Worm (Caenorhabditis elegans): ENCODE data around the gene F22H10.1.
A peak's percentile ranks its signal among the peaks of the same experiment; 100 is the strongest.

F22H10.1 gene

ce11 chrX:16737478-16737877 lies 35.2 kb downstream of the F22H10.1 start:
- TF ChIP-seq mdl-1 (tag; optimal IDR thresholded peaks at IDR 0.05): peak in 1 of 2 experiments; percentile 46
- peak; percentile 41 for TF ChIP-seq C34F6.9 (tag; optimal IDR thresholded peaks at IDR 0.05)
- no peak for TF ChIP-seq R02D3.7 (tag; optimal IDR thresholded peaks at IDR 0.05)
- TF ChIP-seq nhr-77 (tag; optimal IDR thresholded peaks at IDR 0.05): no peak
- TF ChIP-seq mbf-1 (tag; optimal IDR thresholded peaks at IDR 0.05): no peak
- peak; percentile 38 for TF ChIP-seq nhr-129 (tag; optimal IDR thresholded peaks at IDR 0.05)
- TF ChIP-seq zag-1 (tag; optimal IDR thresholded peaks at IDR 0.05): no peak
- TF ChIP-seq lsy-2 (tag; optimal IDR thresholded peaks at IDR 0.05): peak in 1 of 2 experiments; percentile 29

ce11 chrX:16744940-16745339 lies 42.7 kb downstream of the F22H10.1 start, which contains the start of gene C10E2.2:
Gene C10E2.2 (plus strand): TSS chrX:16745240.
- TF ChIP-seq unc-39 (tag; optimal IDR thresholded peaks at IDR 0.05): no peak
- TF ChIP-seq lin-11 (tag; optimal IDR thresholded peaks at IDR 0.05): no peak
- TF ChIP-seq nhr-10 (tag; optimal IDR thresholded peaks at IDR 0.05): no peak
- TF ChIP-seq mdl-1 (tag; optimal IDR thresholded peaks at IDR 0.05): no peak
- no peak for TF ChIP-seq aly-2 (tag; optimal IDR thresholded peaks at IDR 0.05)
- TF ChIP-seq lin-13 (GFP tag; optimal IDR thresholded peaks at IDR 0.05): no peak
- no peak for TF ChIP-seq unc-55 (GFP tag; optimal IDR thresholded peaks at IDR 0.05)
- no peak for TF ChIP-seq sma-9 (GFP tag; optimal IDR thresholded peaks at IDR 0.05)
- TF ChIP-seq sma-9 (tag; optimal IDR thresholded peaks at IDR 0.05): no peak
- no peak for TF ChIP-seq crh-2 (tag; optimal IDR thresholded peaks at IDR 0.05)
- no peak for TF ChIP-seq ZK546.5 (tag; optimal IDR thresholded peaks at IDR 0.05)
- no peak for TF ChIP-seq egl-27 (tag; optimal IDR thresholded peaks at IDR 0.05)
- TF ChIP-seq ceh-82 (tag; optimal IDR thresholded peaks at IDR 0.05): no peak

DNA sequence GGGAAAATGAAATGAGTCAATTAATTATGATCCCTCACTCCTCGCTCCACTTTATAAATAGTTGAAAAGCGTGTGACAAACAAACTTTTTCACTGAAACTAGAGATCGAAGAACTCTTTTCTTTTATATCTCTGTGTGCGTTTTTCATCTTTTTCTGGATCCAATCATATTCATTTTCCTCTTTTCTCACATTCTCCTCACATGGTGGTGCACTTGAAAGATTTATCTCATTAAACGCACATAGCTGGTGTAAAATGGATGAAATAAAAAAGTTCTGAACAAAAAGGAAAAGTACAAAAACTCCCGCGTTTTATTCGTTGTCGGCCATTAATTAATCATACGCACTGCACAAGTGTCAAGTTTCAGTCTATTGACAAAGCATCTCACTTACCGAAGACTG lies 50.0 kb downstream of the F22H10.1 start:
- TF ChIP-seq ztf-4 (tag; optimal IDR thresholded peaks at IDR 0.05): no peak
- TF ChIP-seq lin-11 (tag; optimal IDR thresholded peaks at IDR 0.05): no peak
- no peak for TF ChIP-seq dmd-4 (tag; optimal IDR thresholded peaks at IDR 0.05)
- TF ChIP-seq Y55F3AM.14 (GFP tag; optimal IDR thresholded peaks at IDR 0.05): no peak
- TF ChIP-seq snpc-4 (tag; optimal IDR thresholded peaks at IDR 0.05): no peak
- TF ChIP-seq nhr-77 (tag; optimal IDR thresholded peaks at IDR 0.05): no peak
- TF ChIP-seq ama-1 (optimal IDR thresholded peaks at IDR 0.05): no peak
- no peak for TF ChIP-seq nhr-6 (tag; optimal IDR thresholded peaks at IDR 0.05)
- no peak for TF ChIP-seq nhr-12 (tag; optimal IDR thresholded peaks at IDR 0.05)
- no peak for TF ChIP-seq ZK546.5 (tag; optimal IDR thresholded peaks at IDR 0.05)
- no peak for TF ChIP-seq mbf-1 (tag; optimal IDR thresholded peaks at IDR 0.05)
- no peak for TF ChIP-seq aly-2 (tag; optimal IDR thresholded peaks at IDR 0.05)
- no peak for TF ChIP-seq crh-2 (tag; optimal IDR thresholded peaks at IDR 0.05)
- TF ChIP-seq elt-3 (tag; optimal IDR thresholded peaks at IDR 0.05): no peak
- no peak for TF ChIP-seq ceh-16 (tag; optimal IDR thresholded peaks at IDR 0.05)
- TF ChIP-seq R02D3.7 (tag; optimal IDR thresholded peaks at IDR 0.05): no peak
- TF ChIP-seq zag-1 (tag; optimal IDR thresholded peaks at IDR 0.05): no peak
